Worm (Caenorhabditis elegans) whole organism, L3 larva: ENCODE results near the gene R08C7.8.

Source experiments
- R02D3.7 ChIP-seq: fragments of 150-350 bp; optimal IDR thresholded peaks from 2 replicates; lab custom pipeline; 2014; ENCODE audit warnings: missing biosample characterization, missing genetic modification characterization
- ZK546.5 ChIP-seq: sonication (generic microtip); optimal IDR thresholded peaks from 2 replicates; lab custom pipeline; 2017; ENCODE audit warnings: missing biosample characterization, missing genetic modification characterization
- aly-2 ChIP-seq: fragments of 150-350 bp; optimal IDR thresholded peaks from 2 replicates; lab custom pipeline; 2014; ENCODE audit warnings: missing biosample characterization, missing genetic modification characterization
- ama-1 ChIP-seq: fragments of 150-350 bp; optimal IDR thresholded peaks from 2 replicates; lab custom pipeline; 2018
- ceh-16 ChIP-seq: sonication (generic microtip); optimal IDR thresholded peaks from 2 replicates; lab custom pipeline; 2017; ENCODE audit warnings: missing biosample characterization, missing genetic modification characterization
- ceh-28 ChIP-seq: fragments of 150-350 bp; optimal IDR thresholded peaks from 2 replicates; lab custom pipeline; 2014; ENCODE audit warnings: missing biosample characterization, missing genetic modification reagents, missing genetic modification characterization
- ceh-82 ChIP-seq: fragments of 150-350 bp; optimal IDR thresholded peaks from 2 replicates; lab custom pipeline; 2014; ENCODE audit warnings: missing biosample characterization, missing genetic modification characterization
- ceh-9 ChIP-seq: sonication (generic microtip); optimal IDR thresholded peaks from 2 replicates; lab custom pipeline; 2018; ENCODE audit warnings: missing biosample characterization, missing genetic modification characterization
- daf-12 ChIP-seq: fragments of 150-350 bp; optimal IDR thresholded peaks from 2 replicates; lab custom pipeline; 2014; ENCODE audit warnings: missing biosample characterization, missing genetic modification reagents, missing genetic modification characterization
- egl-27 ChIP-seq: sonication (generic microtip); optimal IDR thresholded peaks from 4 replicates; lab custom pipeline; 2017; ENCODE audit warnings: missing biosample characterization, missing genetic modification reagents, missing genetic modification characterization
- egl-5 ChIP-seq: fragments of 150-350 bp; optimal IDR thresholded peaks from 2 replicates; lab custom pipeline; 2017; ENCODE audit warnings: missing biosample characterization, missing genetic modification reagents, missing genetic modification characterization, inconsistent platforms
- elt-1 ChIP-seq: fragments of 150-350 bp; optimal IDR thresholded peaks from 2 replicates; lab custom pipeline; 2014; ENCODE audit warnings: missing biosample characterization, missing genetic modification characterization
- elt-2 ChIP-seq: sonication (generic microtip); optimal IDR thresholded peaks from 2 replicates; lab custom pipeline; 2016; ENCODE audit warnings: missing genetic modification reagents, mild to moderate bottlenecking, missing genetic modification characterization, missing compliant biosample characterization
- elt-3 ChIP-seq, 3 experiments: fragments of 150-350 bp in 1 of 3; sonication (generic microtip) in 2 of 3; optimal IDR thresholded peaks; 2 replicates in 2 of 3; 4 replicates in 1 of 3; lab custom pipeline; 2014 to 2017; ENCODE audit warnings: missing biosample characterization in 3 of 3, missing genetic modification characterization in 3 of 3
- eor-1 ChIP-seq, 2 experiments: fragments of 150-350 bp; optimal IDR thresholded peaks; 2 replicates each; lab custom pipeline; 2014 to 2018; ENCODE audit warnings: missing biosample characterization in 2 of 2, missing genetic modification characterization in 2 of 2
- fkh-10 ChIP-seq: sonication (generic microtip); optimal IDR thresholded peaks from 2 replicates; lab custom pipeline; 2017; ENCODE audit warnings: missing biosample characterization, missing genetic modification reagents, missing genetic modification characterization
- fkh-2 ChIP-seq: fragments of 150-350 bp; optimal IDR thresholded peaks from 2 replicates; lab custom pipeline; 2014; ENCODE audit warnings: missing biosample characterization, missing genetic modification reagents, missing genetic modification characterization
- fos-1 ChIP-seq: fragments of 150-350 bp; optimal IDR thresholded peaks from 2 replicates; lab custom pipeline; 2014; ENCODE audit warnings: missing biosample characterization, missing genetic modification characterization
- hmg-11 ChIP-seq: sonication (generic microtip); optimal IDR thresholded peaks from 2 replicates; lab custom pipeline; 2016; ENCODE audit warnings: missing genetic modification characterization, missing compliant biosample characterization
- jun-1 ChIP-seq: fragments of 150-350 bp; optimal IDR thresholded peaks from 2 replicates; lab custom pipeline; 2014; ENCODE audit warnings: missing biosample characterization, missing genetic modification reagents, missing genetic modification characterization
- lin-15B ChIP-seq: fragments of 150-350 bp; optimal IDR thresholded peaks from 2 replicates; lab custom pipeline; 2014; ENCODE audit warnings: missing biosample characterization, missing genetic modification characterization
- lin-39 ChIP-seq: fragments of 150-350 bp; optimal IDR thresholded peaks from 2 replicates; lab custom pipeline; 2018; ENCODE audit warnings: missing biosample characterization, missing genetic modification reagents, missing genetic modification characterization
- lsy-12 ChIP-seq: sonication (generic microtip); optimal IDR thresholded peaks from 2 replicates; lab custom pipeline; 2016; ENCODE audit warnings: mild to moderate bottlenecking, missing genetic modification characterization, missing compliant biosample characterization
- mdl-1 ChIP-seq: fragments of 150-350 bp; optimal IDR thresholded peaks from 2 replicates; lab custom pipeline; 2014; ENCODE audit warnings: missing biosample characterization, missing genetic modification characterization
- mml-1 ChIP-seq: fragments of 150-350 bp; sonication (generic microtip); optimal IDR thresholded peaks from 3 replicates; lab custom pipeline; 2014; ENCODE audit warnings: missing biosample characterization, missing genetic modification characterization
- nfya-1 ChIP-seq: sonication (generic microtip); optimal IDR thresholded peaks from 2 replicates; lab custom pipeline; 2017; ENCODE audit warnings: missing genetic modification characterization, mild to moderate bottlenecking, missing compliant biosample characterization, antibody characterized with exemption, moderate library complexity; ENCODE audit not compliant: insufficient read depth
- nhr-11 ChIP-seq: fragments of 150-350 bp; optimal IDR thresholded peaks from 2 replicates; lab custom pipeline; 2014; ENCODE audit warnings: missing biosample characterization, missing genetic modification characterization
- nhr-12 ChIP-seq: fragments of 150-350 bp; optimal IDR thresholded peaks from 2 replicates; lab custom pipeline; 2014; ENCODE audit warnings: missing biosample characterization, missing genetic modification characterization
- nhr-23 ChIP-seq: fragments of 150-350 bp; optimal IDR thresholded peaks from 2 replicates; lab custom pipeline; 2014; ENCODE audit warnings: missing biosample characterization, missing genetic modification reagents, missing genetic modification characterization
- nhr-237 ChIP-seq: fragments of 150-350 bp; optimal IDR thresholded peaks from 2 replicates; lab custom pipeline; 2014; ENCODE audit warnings: missing biosample characterization, missing genetic modification characterization
- nhr-25 ChIP-seq: sonication (generic microtip); optimal IDR thresholded peaks from 2 replicates; lab custom pipeline; 2017; ENCODE audit warnings: missing biosample characterization, missing genetic modification characterization
- nhr-28 ChIP-seq: fragments of 150-350 bp; optimal IDR thresholded peaks from 2 replicates; lab custom pipeline; 2014; ENCODE audit warnings: missing biosample characterization, missing genetic modification characterization
- nhr-43 ChIP-seq: sonication (generic microtip); optimal IDR thresholded peaks from 2 replicates; lab custom pipeline; 2016; ENCODE audit warnings: mild to moderate bottlenecking, missing genetic modification characterization, missing compliant biosample characterization; ENCODE audit not compliant: poor library complexity, severe bottlenecking
- nhr-67 ChIP-seq: fragments of 150-350 bp; optimal IDR thresholded peaks from 2 replicates; lab custom pipeline; 2014; ENCODE audit warnings: missing biosample characterization, missing genetic modification characterization
- nhr-76 ChIP-seq: fragments of 150-350 bp; sonication (generic microtip); optimal IDR thresholded peaks from 5 replicates; lab custom pipeline; 2014; ENCODE audit warnings: missing biosample characterization, missing genetic modification characterization
- nhr-77 ChIP-seq: fragments of 150-350 bp; optimal IDR thresholded peaks from 2 replicates; lab custom pipeline; 2014; ENCODE audit warnings: missing biosample characterization, missing genetic modification characterization
- pha-4 ChIP-seq: fragments of 150-350 bp; optimal IDR thresholded peaks from 2 replicates; lab custom pipeline; 2014; ENCODE audit warnings: missing biosample characterization, missing genetic modification reagents, missing genetic modification characterization
- pqm-1 ChIP-seq: fragments of 150-350 bp; optimal IDR thresholded peaks from 2 replicates; lab custom pipeline; 2017; ENCODE audit warnings: missing biosample characterization, missing genetic modification characterization, inconsistent platforms
- sea-2 ChIP-seq: fragments of 150-350 bp; sonication (generic microtip); optimal IDR thresholded peaks from 4 replicates; lab custom pipeline; 2014; ENCODE audit warnings: missing biosample characterization, missing genetic modification reagents, missing genetic modification characterization
- skn-1 ChIP-seq: fragments of 150-350 bp; optimal IDR thresholded peaks from 2 replicates; lab custom pipeline; 2014; ENCODE audit warnings: missing biosample characterization, missing genetic modification characterization
- snpc-4 ChIP-seq: fragments of 150-350 bp; optimal IDR thresholded peaks from 2 replicates; lab custom pipeline; 2014; ENCODE audit warnings: missing biosample characterization, missing genetic modification characterization
- tbx-2 ChIP-seq: sonication (generic microtip); optimal IDR thresholded peaks from 2 replicates; lab custom pipeline; 2016; ENCODE audit warnings: mild to moderate bottlenecking, missing genetic modification characterization, missing compliant biosample characterization
- unc-39 ChIP-seq: sonication (generic microtip); optimal IDR thresholded peaks from 4 replicates; lab custom pipeline; 2017; ENCODE audit warnings: missing biosample characterization, missing genetic modification characterization
- unc-62 ChIP-seq: fragments of 150-350 bp; sonication (generic microtip); optimal IDR thresholded peaks from 4 replicates; lab custom pipeline; 2014; ENCODE audit warnings: missing biosample characterization, missing genetic modification reagents, missing genetic modification characterization
- zag-1 ChIP-seq: fragments of 150-350 bp; optimal IDR thresholded peaks from 2 replicates; lab custom pipeline; 2014; ENCODE audit warnings: missing biosample characterization, missing genetic modification characterization
- ztf-11 ChIP-seq: fragments of 150-350 bp; optimal IDR thresholded peaks from 2 replicates; lab custom pipeline; 2014; ENCODE audit warnings: missing biosample characterization, missing genetic modification characterization
- ztf-4 ChIP-seq: fragments of 150-350 bp; optimal IDR thresholded peaks from 2 replicates; lab custom pipeline; 2014; ENCODE audit warnings: missing biosample characterization, missing genetic modification characterization

The R08C7.8 gene

DNA sequence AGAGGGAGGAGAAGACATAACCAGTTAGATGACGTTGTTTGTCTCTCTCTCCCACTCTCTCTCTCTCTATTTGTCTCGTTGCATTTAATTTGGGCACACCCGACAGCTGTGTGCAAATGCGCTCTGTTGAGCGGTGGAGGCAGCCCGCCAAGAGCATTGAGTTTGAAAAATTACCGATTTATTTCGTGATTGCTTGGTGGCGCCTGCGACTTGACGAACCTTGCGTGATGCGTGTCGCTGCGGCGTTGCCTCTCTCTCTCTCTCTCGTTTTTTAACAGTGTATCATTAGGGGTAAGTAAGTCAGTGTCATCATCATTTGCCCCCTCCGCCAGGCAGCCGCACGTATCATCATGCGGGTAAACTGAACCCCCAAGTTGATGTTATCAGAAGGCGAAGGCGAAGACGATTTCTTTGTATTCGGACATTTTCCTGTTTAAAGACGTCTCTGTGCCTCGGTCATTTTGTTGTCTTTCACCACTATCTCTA is 28.2 kb downstream of the R08C7.8 start:
- TF ChIP-seq sea-2 (GFP tag; lab: Kevin White, UChicago) (no peak), pqm-1 (tag; lab: Kevin White, UChicago) (peak; percentile 68), unc-62 (GFP tag; lab: Kevin White, UChicago) (peak; percentile 30), elt-2 (tag; lab: Kevin White, UChicago) (peak; percentile 78), hmg-11 (peak; percentile 8), nhr-77 (tag; lab: Kevin White, UChicago) (no peak), ceh-28 (tag; lab: Kevin White, UChicago) (no peak), fkh-10 (GFP tag; lab: Kevin White, UChicago) (no peak), nhr-76 (tag; lab: Kevin White, UChicago) (no peak), lsy-12 (tag; lab: Kevin White, UChicago) (no peak), unc-39 (tag; lab: Kevin White, UChicago) (no peak), nhr-23 (tag; lab: Kevin White, UChicago) (peak; percentile 24), lin-39 (tag; lab: Kevin White, UChicago) (peak; percentile 91), ama-1 (peak; percentile 36), pha-4 (tag; lab: Kevin White, UChicago) (peak; percentile 76), ZK546.5 (tag; lab: Kevin White, UChicago) (no peak), ceh-82 (tag; lab: Kevin White, UChicago) (no peak), nhr-11 (tag; lab: Kevin White, UChicago) (peak; percentile 47), jun-1 (tag; lab: Kevin White, UChicago) (no peak), zag-1 (tag; lab: Kevin White, UChicago) (no peak), aly-2 (no peak), nfya-1 (tag; lab: Kevin White, UChicago) (peak; percentile 75), mml-1 (no peak), snpc-4 (tag; lab: Kevin White, UChicago) (peak; percentile 78), daf-12 (tag; lab: Kevin White, UChicago) (no peak), elt-3 (tag; optimal IDR thresholded peaks at IDR 0.05; lab: Kevin White, UChicago) (no peak), egl-27 (peak; percentile 40), ceh-9 (no peak), nhr-12 (tag; lab: Kevin White, UChicago) (no peak), ztf-11 (tag; lab: Kevin White, UChicago) (no peak), ztf-4 (tag; lab: Kevin White, UChicago) (no peak), elt-1 (no peak), nhr-25 (tag; lab: Kevin White, UChicago) (peak; percentile 34), eor-1 (tag; optimal IDR thresholded peaks at IDR 0.05; lab: Kevin White, UChicago) (no peak), ceh-16 (no peak), nhr-43 (no peak), fkh-2 (tag; lab: Kevin White, UChicago) (no peak), nhr-28 (tag; lab: Kevin White, UChicago) (no peak), skn-1 (tag; lab: Kevin White, UChicago) (peak; percentile 16), fos-1 (tag; lab: Kevin White, UChicago) (no peak), mdl-1 (tag; lab: Kevin White, UChicago) (no peak), R02D3.7 (tag; lab: Kevin White, UChicago) (no peak), nhr-237 (tag; lab: Kevin White, UChicago) (no peak), lin-15B (tag; lab: Kevin White, UChicago) (peak; percentile 75), nhr-67 (no peak), tbx-2 (tag; lab: Kevin White, UChicago) (no peak), egl-5 (tag; lab: Kevin White, UChicago) (peak; percentile 38)
- TF ChIP-seq, all 47 proteins: peak for 16
